Fruit fly (Drosophila melanogaster) whole organism, adult: ENCODE measurements around the gene CG42709.

Experiments
- CG11617 ChIP-seq: fragments of 200-800 bp; sonication (Bioruptor generic); optimal IDR thresholded peaks from 2 replicates; lab custom pipeline; 2017; ENCODE audit warnings: mild to moderate bottlenecking, missing biosample characterization, missing genetic modification reagents, missing genetic modification characterization
- CG12768 ChIP-seq: fragments of 200-800 bp; sonication (Bioruptor generic); optimal IDR thresholded peaks from 2 replicates; lab custom pipeline; 2017; ENCODE audit warnings: missing biosample characterization, missing genetic modification characterization, mild to moderate bottlenecking, moderate library complexity, missing genetic modification reagents
- CG14711 ChIP-seq: fragments of 200-800 bp; sonication (Bioruptor generic); optimal IDR thresholded peaks from 2 replicates; lab custom pipeline; 2018; ENCODE audit warnings: missing biosample characterization, mild to moderate bottlenecking, missing genetic modification characterization, moderate library complexity
- CG1620 ChIP-seq: fragments of 200-800 bp; sonication (Bioruptor generic); optimal IDR thresholded peaks from 2 replicates; lab custom pipeline; 2016; ENCODE audit warnings: missing biosample characterization, missing genetic modification characterization
- CG33017 ChIP-seq: fragments of 200-800 bp; sonication (Bioruptor generic); optimal IDR thresholded peaks from 2 replicates; lab custom pipeline; 2018; ENCODE audit warnings: missing biosample characterization, mild to moderate bottlenecking, missing genetic modification characterization, moderate library complexity
- CG5204 ChIP-seq: fragments of 200-800 bp; sonication (Bioruptor generic); optimal IDR thresholded peaks from 2 replicates; lab custom pipeline; 2016; ENCODE audit warnings: missing biosample characterization, missing genetic modification characterization
- CG7045 ChIP-seq: fragments of 200-800 bp; sonication (Bioruptor generic); optimal IDR thresholded peaks from 2 replicates; lab custom pipeline; 2017; ENCODE audit warnings: missing biosample characterization, mild to moderate bottlenecking, missing genetic modification characterization
- CG7101 ChIP-seq: fragments of 200-800 bp; sonication (Bioruptor generic); optimal IDR thresholded peaks from 2 replicates; lab custom pipeline; 2018; ENCODE audit warnings: missing biosample characterization, mild to moderate bottlenecking, missing genetic modification characterization, moderate library complexity
- Clk ChIP-seq: fragments of 200-800 bp; sonication (Bioruptor generic); optimal IDR thresholded peaks from 2 replicates; lab custom pipeline; 2017; ENCODE audit warnings: missing biosample characterization, missing genetic modification characterization
- Crg-1 ChIP-seq: fragments of 200-800 bp; sonication (Bioruptor generic); optimal IDR thresholded peaks from 2 replicates; lab custom pipeline; 2016; ENCODE audit warnings: missing biosample characterization, missing genetic modification characterization
- Hr96 ChIP-seq: fragments of 200-800 bp; sonication (Bioruptor generic); optimal IDR thresholded peaks from 2 replicates; lab custom pipeline; 2016; ENCODE audit warnings: missing biosample characterization, missing genetic modification characterization
- Mnt ChIP-seq: fragments of 200-800 bp; sonication (Bioruptor generic); optimal IDR thresholded peaks from 2 replicates; lab custom pipeline; 2016; ENCODE audit warnings: missing biosample characterization, mild to moderate bottlenecking, missing genetic modification characterization
- bab1 ChIP-seq: fragments of 200-800 bp; sonication (Bioruptor generic); optimal IDR thresholded peaks from 3 replicates; lab custom pipeline; 2019; ENCODE audit warnings: missing biosample characterization, mild to moderate bottlenecking, missing genetic modification characterization, moderate library complexity
- cic ChIP-seq: fragments of 200-800 bp; sonication (Bioruptor generic); optimal IDR thresholded peaks from 2 replicates; lab custom pipeline; 2017; ENCODE audit warnings: missing biosample characterization, mild to moderate bottlenecking, missing genetic modification characterization, moderate library complexity
- cnc ChIP-seq, 2 experiments: fragments of >200 bp; optimal IDR thresholded peaks; 2 replicates each; lab custom pipeline; 2017
- kay ChIP-seq: fragments of 200-800 bp; sonication (Bioruptor generic); peaks from one replicate; lab custom pipeline; 2016; ENCODE audit warnings: missing biosample characterization, missing genetic modification characterization, borderline replicate concordance
- ovo ChIP-seq: fragments of 200-800 bp; sonication (Bioruptor generic); optimal IDR thresholded peaks from 2 replicates; lab custom pipeline; 2016; ENCODE audit warnings: missing biosample characterization, missing genetic modification characterization
- pad ChIP-seq: fragments of 200-800 bp; sonication (Bioruptor generic); optimal IDR thresholded peaks from 3 replicates; lab custom pipeline; 2017; ENCODE audit warnings: missing biosample characterization, missing genetic modification characterization, mild to moderate bottlenecking, moderate library complexity, missing genetic modification reagents
- tj ChIP-seq: fragments of 200-800 bp; sonication (Bioruptor generic); optimal IDR thresholded peaks from 3 replicates; lab custom pipeline; 2017; ENCODE audit warnings: missing biosample characterization, mild to moderate bottlenecking, missing genetic modification characterization, moderate library complexity
- toe ChIP-seq: fragments of 200-800 bp; sonication (Bioruptor generic); optimal IDR thresholded peaks from 2 replicates; lab custom pipeline; 2016; ENCODE audit warnings: missing biosample characterization, missing genetic modification characterization

Gene CG42709

dm6 chr3L:12832355-12832881, 42.4 kb downstream of the CG42709 start:
- TF ChIP-seq CG1620 (no peak), CG12768 (GFP tag; lab: Kevin White, UChicago) (no peak), Hr96 (no peak), Clk (GFP tag; lab: Kevin White, UChicago) (no peak), cnc (optimal IDR thresholded peaks at IDR 0.05; lab: Kevin White, UChicago) (no peak), bab1 (GFP tag; lab: Kevin White, UChicago) (no peak), CG33017 (no peak), Mnt (GFP tag; lab: Kevin White, UChicago) (no peak), CG11617 (GFP tag; lab: Kevin White, UChicago) (no peak), pad (GFP tag; lab: Kevin White, UChicago) (no peak), cic (GFP tag; lab: Kevin White, UChicago) (no peak), Crg-1 (GFP tag; lab: Kevin White, UChicago) (no peak), kay (no peak), CG7045 (GFP tag; lab: Kevin White, UChicago) (no peak), CG14711 (tag; lab: Kevin White, UChicago) (no peak), toe (GFP tag; lab: Kevin White, UChicago) (no peak)

- TF ChIP-seq tj (GFP tag; lab: Kevin White, UChicago) (no peak), pad (GFP tag; lab: Kevin White, UChicago) (no peak), Hr96 (no peak), CG5204 (no peak), CG33017 (no peak), CG14711 (tag; lab: Kevin White, UChicago) (no peak), CG1620 (no peak), cnc (optimal IDR thresholded peaks at IDR 0.05; lab: Kevin White, UChicago) (no peak)
Observed at dm6 chr3L:12833354-12833753, 43.4 kb downstream of the CG42709 start.

dm6 chr3L:12833864-12834525, 44.0 kb downstream of the CG42709 start:
- TF ChIP-seq tj (GFP tag; lab: Kevin White, UChicago), result no peak
- no peak for TF ChIP-seq bab1 (GFP tag; lab: Kevin White, UChicago)
- TF ChIP-seq Mnt (GFP tag; lab: Kevin White, UChicago), result no peak
- TF ChIP-seq kay, result peak; percentile 82
- no peak for TF ChIP-seq Clk (GFP tag; lab: Kevin White, UChicago)
- no peak for TF ChIP-seq CG33017

- TF ChIP-seq cic (GFP tag; lab: Kevin White, UChicago) (no peak), bab1 (GFP tag; lab: Kevin White, UChicago) (peak; percentile 80), CG1620 (no peak), cnc (optimal IDR thresholded peaks at IDR 0.05; lab: Kevin White, UChicago) (no peak), Hr96 (no peak), Clk (GFP tag; lab: Kevin White, UChicago) (no peak), toe (GFP tag; lab: Kevin White, UChicago) (no peak), CG33017 (no peak), CG12768 (GFP tag; lab: Kevin White, UChicago) (no peak), CG7101 (tag; lab: Kevin White, UChicago) (no peak), ovo (GFP tag; lab: Kevin White, UChicago) (no peak), Crg-1 (GFP tag; lab: Kevin White, UChicago) (peak; percentile 1), tj (GFP tag; lab: Kevin White, UChicago) (peak; percentile 80), Mnt (GFP tag; lab: Kevin White, UChicago) (no peak), CG14711 (tag; lab: Kevin White, UChicago) (no peak), CG5204 (no peak), kay (no peak), pad (GFP tag; lab: Kevin White, UChicago) (no peak), CG7045 (GFP tag; lab: Kevin White, UChicago) (no peak), CG11617 (GFP tag; lab: Kevin White, UChicago) (no peak)
Observed at dm6 chr3L:12834526-12835213, 44.7 kb downstream of the CG42709 start.

dm6 chr3L:12835511-12836479, 45.8 kb downstream of the CG42709 start:
- TF ChIP-seq kay (peak; percentile 67), Hr96 (no peak), bab1 (GFP tag; lab: Kevin White, UChicago) (no peak), tj (GFP tag; lab: Kevin White, UChicago) (no peak)
